Worm (Caenorhabditis elegans): ENCODE data around the gene lec-4.

ce11 chrIII:3789688-3790371 lies 16.7 kb upstream of the lec-4 start:
- TF ChIP-seq ama-1 (optimal IDR thresholded peaks at IDR 0.05) (no peak), tra-4 (tag; optimal IDR thresholded peaks at IDR 0.05) (no peak), ets-7 (tag; optimal IDR thresholded peaks at IDR 0.05) (no peak)

Data from whole organism, early embryonic.